Fruit fly (Drosophila melanogaster): Measurements from ENCODE around the gene Upf2.

Gene Upf2

DNA sequence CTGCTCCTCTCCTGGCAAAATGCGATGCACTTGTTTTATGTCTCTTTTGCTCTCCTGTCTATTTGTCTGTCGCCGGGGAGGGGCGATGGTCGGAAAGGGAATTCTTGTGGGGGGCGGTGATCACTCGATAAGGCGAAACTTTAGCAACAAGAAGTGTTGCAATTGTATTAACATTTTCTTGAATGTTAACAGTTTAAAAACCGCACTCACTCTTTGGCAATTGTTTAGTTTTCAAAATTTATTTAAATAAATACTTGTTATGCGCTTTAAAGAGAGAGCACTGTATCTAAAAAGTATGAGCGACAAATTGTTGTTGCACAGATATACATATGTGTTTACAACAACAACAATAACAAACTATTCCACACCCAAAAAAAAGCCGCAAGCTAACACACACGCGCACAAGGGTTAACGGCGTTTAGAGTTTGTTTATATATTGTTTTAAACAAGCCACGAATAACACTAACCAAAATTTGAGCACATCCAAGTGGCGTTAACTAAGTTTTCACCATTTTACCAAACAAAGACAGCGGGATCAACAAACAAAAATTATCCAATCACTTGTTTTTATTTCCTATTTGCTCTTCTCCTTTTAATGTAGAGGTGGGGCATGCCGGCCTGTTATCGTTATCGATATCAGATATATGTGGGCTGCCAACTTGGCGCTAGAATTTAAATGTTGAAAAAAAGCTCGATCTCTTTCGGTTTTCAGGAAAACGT, 26.4 kb upstream of the Upf2 start, which contains the start of gene CG2258 (continued):
- TF ChIP-seq spab (GFP tag; optimal IDR thresholded peaks at IDR 0.05) (peak; percentile 84), Gug (GFP tag; IDR thresholded peaks at IDR 0.05) (peak; percentile 95), Sox102F (GFP tag; optimal IDR thresholded peaks at IDR 0.05) (peak; percentile 75), Eip75B (GFP tag; optimal IDR thresholded peaks at IDR 0.05) (peak; percentile 60), CG6792 (GFP tag; optimal IDR thresholded peaks at IDR 0.05) (peak; percentile 87), CG1621 (tag; optimal IDR thresholded peaks at IDR 0.05) (peak; percentile 89), esn (GFP tag; optimal IDR thresholded peaks at IDR 0.05) (peak; percentile 80), CG11294 (GFP tag; IDR thresholded peaks at IDR 0.05) (peak; percentile 93), fd59A (GFP tag; optimal IDR thresholded peaks at IDR 0.05) (peak; percentile 85), Smox (GFP tag; optimal IDR thresholded peaks at IDR 0.05) (no peak), salr (GFP tag; optimal IDR thresholded peaks at IDR 0.05) (peak; percentile 82 to 88), CG4318 (GFP tag; optimal IDR thresholded peaks at IDR 0.05) (peak; percentile 84), topi (GFP tag; optimal IDR thresholded peaks at IDR 0.05) (peak; percentile 83), CG3032 (tag; optimal IDR thresholded peaks at IDR 0.05) (peak; percentile 87), CG8319 (GFP tag; optimal IDR thresholded peaks at IDR 0.05) (peak; percentile 64), CG10631 (GFP tag; optimal IDR thresholded peaks at IDR 0.05) (peak; percentile 91), Ets96B (tag; optimal IDR thresholded peaks at IDR 0.05) (peak; percentile 90), acj6 (GFP tag; optimal IDR thresholded peaks at IDR 0.05) (peak; percentile 92)

DNA sequence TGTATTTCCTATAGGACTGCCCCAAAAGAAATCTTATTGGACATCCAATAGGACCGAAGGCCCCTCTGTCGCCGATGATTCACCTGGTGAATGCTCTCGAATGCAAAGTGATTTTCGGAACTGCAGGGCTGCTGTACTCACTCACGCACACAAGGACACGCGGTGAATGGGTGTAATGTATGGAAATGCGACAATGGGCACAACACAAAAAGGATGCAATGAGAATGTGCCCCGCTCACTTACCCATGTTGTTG, 25.5 kb upstream of the Upf2 start:
- no peak for TF ChIP-seq Hr38 (GFP tag; optimal IDR thresholded peaks at IDR 0.05)
- TF ChIP-seq Sox14 (GFP tag; optimal IDR thresholded peaks at IDR 0.05), result no peak
- TF ChIP-seq dac (GFP tag; optimal IDR thresholded peaks at IDR 0.05), result no peak
- TF ChIP-seq Hr39 (GFP tag; optimal IDR thresholded peaks at IDR 0.05), result no peak
- TF ChIP-seq OdsH (GFP tag; optimal IDR thresholded peaks at IDR 0.05), result no peak
- no peak for TF ChIP-seq Blimp-1 (GFP tag; optimal IDR thresholded peaks at IDR 0.05)
- no peak for TF ChIP-seq CG11762 (GFP tag; optimal IDR thresholded peaks at IDR 0.05; ENCODE audit: insufficient read depth)
- TF ChIP-seq fd85E (GFP tag; optimal IDR thresholded peaks at IDR 0.05), result no peak

- TF ChIP-seq achi (GFP tag; optimal IDR thresholded peaks at IDR 0.05) (peak; percentile 79), CG34406 (GFP tag; optimal IDR thresholded peaks at IDR 0.05) (peak; percentile 77), dsx (GFP tag; optimal IDR thresholded peaks at IDR 0.05; ENCODE audit: poor library complexity, severe bottlenecking) (peak; percentile 79), fkh (GFP tag; optimal IDR thresholded peaks at IDR 0.05) (peak; percentile 4), fd85E (GFP tag; optimal IDR thresholded peaks at IDR 0.05) (peak; percentile 2), CG6792 (GFP tag; optimal IDR thresholded peaks at IDR 0.05) (peak; percentile 77), CG4318 (GFP tag; optimal IDR thresholded peaks at IDR 0.05) (peak; percentile 69), net (GFP tag; optimal IDR thresholded peaks at IDR 0.05) (peak; percentile 79), Ets96B (tag; optimal IDR thresholded peaks at IDR 0.05) (peak; percentile 81), CG10669 (GFP tag; optimal IDR thresholded peaks at IDR 0.05) (peak; percentile 71), ss (GFP tag; optimal IDR thresholded peaks at IDR 0.05) (peak; percentile 66 to 76), CG8632 (GFP tag; optimal IDR thresholded peaks at IDR 0.05) (peak; percentile 71), CG3032 (tag; optimal IDR thresholded peaks at IDR 0.05) (peak; percentile 81), CG6854 (GFP tag; optimal IDR thresholded peaks at IDR 0.05) (peak; percentile 45), CG11762 (GFP tag; optimal IDR thresholded peaks at IDR 0.05; ENCODE audit: insufficient read depth) (peak; percentile 69), CG8319 (GFP tag; optimal IDR thresholded peaks at IDR 0.05) (peak; percentile 20), fd59A (GFP tag; optimal IDR thresholded peaks at IDR 0.05) (peak; percentile 56), Smox (GFP tag; optimal IDR thresholded peaks at IDR 0.05) (peak; percentile 91), Lpt (GFP tag; optimal IDR thresholded peaks at IDR 0.05) (peak; percentile 66), Blimp-1 (GFP tag; optimal IDR thresholded peaks at IDR 0.05) (peak; percentile 22), CG16779 (tag; optimal IDR thresholded peaks at IDR 0.05) (peak; percentile 60), CG9139 (GFP tag; optimal IDR thresholded peaks at IDR 0.05) (peak; percentile 64), OdsH (GFP tag; optimal IDR thresholded peaks at IDR 0.05) (peak; percentile 77), svp (GFP tag) (peak; percentile 88), CG32006 (GFP tag; optimal IDR thresholded peaks at IDR 0.05) (peak; percentile 87), CG31627 (GFP tag; optimal IDR thresholded peaks at IDR 0.05) (peak; percentile 63), CG8119 (GFP tag; IDR thresholded peaks at IDR 0.05) (peak; percentile 90), esn (GFP tag; optimal IDR thresholded peaks at IDR 0.05) (peak; percentile 83), spab (GFP tag; optimal IDR thresholded peaks at IDR 0.05) (peak; percentile 68), CG1621 (tag; optimal IDR thresholded peaks at IDR 0.05) (peak; percentile 70), topi (GFP tag; optimal IDR thresholded peaks at IDR 0.05) (peak; percentile 73), CG6276 (GFP tag; optimal IDR thresholded peaks at IDR 0.05) (peak; percentile 78)
These were observed 25.0 kb upstream of the Upf2 start for dm6 chrX:8100026-8100825.
